Worm (Caenorhabditis elegans) whole organism, L4 larva: ENCODE data around the gene D1054.1.
A peak's percentile ranks its signal among the peaks of the same experiment; 100 is the strongest.

Source experiments
- D1046.2 ChIP-seq: fragments of 200-800 bp; sonication (Bioruptor generic); IDR thresholded peaks from 2 replicates; pipeline ENCODE4 v1.3.6; 2022; ENCODE audit warnings: missing genetic modification characterization, missing compliant biosample characterization
- F49E8.2 ChIP-seq: sonication (generic microtip); optimal IDR thresholded peaks from 2 replicates; lab custom pipeline; 2016; ENCODE audit warnings: missing compliant biosample characterization, mild to moderate bottlenecking, missing genetic modification characterization, borderline replicate concordance
- T26A8.4 ChIP-seq: fragments of 200-800 bp; sonication (Bioruptor generic); IDR thresholded peaks from 2 replicates; pipeline ENCODE4 v1.3.6; 2022; ENCODE audit warnings: missing genetic modification characterization, missing compliant biosample characterization
- Y48G9A.11 ChIP-seq: fragments of 200-800 bp; sonication (Bioruptor generic); IDR thresholded peaks from 2 replicates; pipeline ENCODE4 v1.3.6; 2022; ENCODE audit warnings: missing genetic modification reagents, missing genetic modification characterization, missing compliant biosample characterization
- Y5F2A.4 ChIP-seq: fragments of 200-800 bp; sonication (Bioruptor generic); optimal IDR thresholded peaks from 2 replicates; lab custom pipeline; 2018; ENCODE audit warnings: mild to moderate bottlenecking, missing genetic modification characterization, missing compliant biosample characterization
- Y75B8A.6 ChIP-seq: fragments of 200-800 bp; sonication (Bioruptor generic); IDR thresholded peaks from 2 replicates; pipeline ENCODE4 v1.3.6; 2022; ENCODE audit warnings: missing genetic modification reagents, missing genetic modification characterization, missing compliant biosample characterization
- ZK546.5 ChIP-seq, 2 experiments: sonication (generic microtip); optimal IDR thresholded peaks; 2 replicates each; lab custom pipeline; 2017; ENCODE audit warnings: missing biosample characterization in 2 of 2, missing genetic modification characterization in 2 of 2
- ama-1 ChIP-seq: fragments of 150-350 bp; optimal IDR thresholded peaks from 2 replicates; lab custom pipeline; 2014; ENCODE audit warnings: inconsistent platforms, mixed read lengths
- ceh-20 ChIP-seq: fragments of 200-800 bp; sonication (Bioruptor generic); IDR thresholded peaks from 2 replicates; pipeline ENCODE4 v1.3.6; 2022; ENCODE audit warnings: missing genetic modification reagents, missing genetic modification characterization, missing compliant biosample characterization
- ceh-32 ChIP-seq: sonication (generic microtip); optimal IDR thresholded peaks from 2 replicates; lab custom pipeline; 2016; ENCODE audit warnings: mild to moderate bottlenecking, missing genetic modification characterization, missing compliant biosample characterization; ENCODE audit not compliant: poor library complexity
- ceh-82 ChIP-seq: sonication (generic microtip); optimal IDR thresholded peaks from 2 replicates; lab custom pipeline; 2017; ENCODE audit warnings: missing biosample characterization, missing genetic modification characterization
- ces-1 ChIP-seq: fragments of 150-350 bp; sonication (generic microtip); optimal IDR thresholded peaks from 4 replicates; lab custom pipeline; 2014; ENCODE audit warnings: missing biosample characterization, missing genetic modification reagents, missing genetic modification characterization
- ctbp-1 ChIP-seq: fragments of 200-800 bp; sonication (Bioruptor generic); IDR thresholded peaks from 2 replicates; pipeline ENCODE4 v1.3.6; 2022; ENCODE audit warnings: missing genetic modification reagents, missing genetic modification characterization, missing compliant biosample characterization
- daf-12 ChIP-seq: fragments of 150-350 bp; optimal IDR thresholded peaks from 2 replicates; lab custom pipeline; 2014; ENCODE audit warnings: missing biosample characterization, missing genetic modification reagents, missing genetic modification characterization
- daf-19 ChIP-seq: fragments of 200-800 bp; sonication (Bioruptor generic); conservative IDR thresholded peaks from 2 replicates; pipeline ENCODE4 v1.3.6; 2022; ENCODE audit warnings: missing genetic modification characterization, missing compliant biosample characterization
- dmd-8 ChIP-seq: fragments of 200-800 bp; sonication (Bioruptor generic); IDR thresholded peaks from 2 replicates; pipeline ENCODE4 v1.3.6; 2022; ENCODE audit warnings: missing genetic modification characterization, missing compliant biosample characterization
- egl-43 ChIP-seq: fragments of 200-800 bp; sonication (Bioruptor generic); IDR thresholded peaks from 2 replicates; pipeline ENCODE4 v1.3.6; 2022; ENCODE audit warnings: missing genetic modification reagents, missing genetic modification characterization, missing compliant biosample characterization
- gei-8 ChIP-seq: fragments of 200-800 bp; sonication (Bioruptor generic); optimal IDR thresholded peaks from 2 replicates; lab custom pipeline; 2018; ENCODE audit warnings: mild to moderate bottlenecking, missing genetic modification characterization, missing compliant biosample characterization
- hlh-11 ChIP-seq: fragments of 200-800 bp; sonication (Bioruptor generic); optimal IDR thresholded peaks from 2 replicates; lab custom pipeline; 2018; ENCODE audit warnings: mild to moderate bottlenecking, missing genetic modification characterization, missing compliant biosample characterization
- hmg-1.1 ChIP-seq: fragments of 200-800 bp; sonication (Bioruptor generic); IDR thresholded peaks from 2 replicates; pipeline ENCODE4 v1.3.6; 2022; ENCODE audit warnings: missing genetic modification reagents, missing genetic modification characterization, missing compliant biosample characterization
- jun-1 ChIP-seq: fragments of 150-350 bp; optimal IDR thresholded peaks from 2 replicates; lab custom pipeline; 2014; ENCODE audit warnings: missing biosample characterization, missing genetic modification reagents, missing genetic modification characterization
- lin-1 ChIP-seq: fragments of 200-800 bp; sonication (Bioruptor generic); IDR thresholded peaks from 2 replicates; pipeline ENCODE4 v1.3.6; 2022; ENCODE audit warnings: missing genetic modification reagents, missing genetic modification characterization, missing compliant biosample characterization
- lin-13 ChIP-seq: fragments of 150-350 bp; optimal IDR thresholded peaks from 2 replicates; lab custom pipeline; 2014; ENCODE audit warnings: missing biosample characterization, missing genetic modification reagents, missing genetic modification characterization
- lin-29 ChIP-seq: fragments of 200-800 bp; sonication (Bioruptor generic); IDR thresholded peaks from 2 replicates; pipeline ENCODE4 v1.3.6; 2022; ENCODE audit warnings: missing genetic modification reagents, missing genetic modification characterization, missing compliant biosample characterization
- mdl-1 ChIP-seq, 2 experiments: fragments of 150-350 bp in 1 of 2; sonication (generic microtip) in 1 of 2; optimal IDR thresholded peaks; 2 replicates each; lab custom pipeline; 2014 to 2017; ENCODE audit warnings: missing biosample characterization in 2 of 2, missing genetic modification characterization in 2 of 2
- mdt-29 ChIP-seq: fragments of 200-800 bp; sonication (Bioruptor generic); IDR thresholded peaks from 2 replicates; pipeline ENCODE4 v1.3.6; 2022; ENCODE audit warnings: missing genetic modification reagents, missing genetic modification characterization, missing compliant biosample characterization
- mes-2 ChIP-seq: sonication (generic microtip); optimal IDR thresholded peaks from 2 replicates; lab custom pipeline; 2016; ENCODE audit warnings: missing genotype, mild to moderate bottlenecking, missing genetic modification characterization, missing compliant biosample characterization; ENCODE audit not compliant: poor library complexity, severe bottlenecking
- nhr-10 ChIP-seq: fragments of 150-350 bp; optimal IDR thresholded peaks from 2 replicates; lab custom pipeline; 2014; ENCODE audit warnings: missing biosample characterization, missing genetic modification characterization
- nhr-28 ChIP-seq: fragments of 150-350 bp; optimal IDR thresholded peaks from 2 replicates; lab custom pipeline; 2014; ENCODE audit warnings: missing biosample characterization, missing genetic modification characterization
- nhr-6 ChIP-seq: fragments of 150-350 bp; optimal IDR thresholded peaks from 2 replicates; lab custom pipeline; 2014; ENCODE audit warnings: missing biosample characterization, missing genetic modification characterization
- nhr-76 ChIP-seq: fragments of 150-350 bp; optimal IDR thresholded peaks from 2 replicates; lab custom pipeline; 2014; ENCODE audit warnings: missing biosample characterization, missing genetic modification characterization
- nhr-77 ChIP-seq: fragments of 150-350 bp; optimal IDR thresholded peaks from 2 replicates; lab custom pipeline; 2014; ENCODE audit warnings: missing biosample characterization, missing genetic modification characterization
- pha-4 ChIP-seq, 2 experiments: fragments of 150-350 bp in 1 of 2; fragments of 200-800 bp in 1 of 2; sonication (Bioruptor generic) in 1 of 2; IDR thresholded peaks in 1 of 2; optimal IDR thresholded peaks in 1 of 2; 2 replicates each; pipeline versions ENCODE4 v1.3.6 to Lab custom; 2014 to 2022; ENCODE audit warnings: missing genetic modification characterization in 2 of 2, missing genetic modification reagents in 2 of 2, missing biosample characterization in 1 of 2, missing compliant biosample characterization in 1 of 2
- pqm-1 ChIP-seq: sonication (generic microtip); optimal IDR thresholded peaks from 2 replicates; lab custom pipeline; 2017; ENCODE audit warnings: missing biosample characterization, missing genetic modification characterization
- rbr-2 ChIP-seq: sonication (generic microtip); optimal IDR thresholded peaks from 2 replicates; lab custom pipeline; 2016; ENCODE audit warnings: missing genotype, missing genetic modification characterization, missing compliant biosample characterization
- saeg-2 ChIP-seq: fragments of 200-800 bp; sonication (Bioruptor generic); IDR thresholded peaks from 2 replicates; pipeline ENCODE4 v1.3.6; 2022; ENCODE audit warnings: missing genetic modification reagents, missing genetic modification characterization, missing compliant biosample characterization
- sdz-12 ChIP-seq: fragments of 200-800 bp; sonication (Bioruptor generic); optimal IDR thresholded peaks from 2 replicates; lab custom pipeline; 2018; ENCODE audit warnings: mild to moderate bottlenecking, missing genetic modification characterization, missing compliant biosample characterization
- spr-1 ChIP-seq: sonication (generic microtip); optimal IDR thresholded peaks from 2 replicates; lab custom pipeline; 2016; ENCODE audit warnings: mild to moderate bottlenecking, missing genetic modification characterization, missing compliant biosample characterization
- spr-3 ChIP-seq: fragments of 200-800 bp; sonication (Bioruptor generic); optimal IDR thresholded peaks from 2 replicates; lab custom pipeline; 2018; ENCODE audit warnings: mild to moderate bottlenecking, missing genetic modification characterization, missing compliant biosample characterization
- tra-1 ChIP-seq: fragments of 200-800 bp; sonication (Bioruptor generic); IDR thresholded peaks from 2 replicates; pipeline ENCODE4 v1.3.6; 2022; ENCODE audit warnings: missing genetic modification reagents, missing genetic modification characterization, missing compliant biosample characterization
- unc-39 ChIP-seq: sonication (generic microtip); optimal IDR thresholded peaks from 2 replicates; lab custom pipeline; 2017; ENCODE audit warnings: missing biosample characterization, missing genetic modification characterization
- unc-62 ChIP-seq, 3 experiments: fragments of 150-350 bp in 1 of 3; sonication (generic microtip); optimal IDR thresholded peaks in 2 of 3; peaks in 1 of 3; 1 replicate in 1 of 3; 2 replicates in 2 of 3; lab custom pipeline; 2014 to 2017; ENCODE audit warnings: missing biosample characterization in 3 of 3, missing genetic modification characterization in 3 of 3, missing genetic modification reagents in 3 of 3, missing genotype in 1 of 3
- zag-1 ChIP-seq: fragments of 150-350 bp; optimal IDR thresholded peaks from 2 replicates; lab custom pipeline; 2014; ENCODE audit warnings: missing biosample characterization, missing genetic modification characterization
- zip-11 ChIP-seq: fragments of 200-800 bp; sonication (Bioruptor generic); IDR thresholded peaks from 2 replicates; pipeline ENCODE4 v1.3.6; 2022; ENCODE audit warnings: missing genetic modification characterization, missing compliant biosample characterization
- zip-2 ChIP-seq: fragments of 150-350 bp; optimal IDR thresholded peaks from 2 replicates; lab custom pipeline; 2014; ENCODE audit warnings: missing biosample characterization, missing genetic modification characterization
- ztf-11 ChIP-seq: fragments of 150-350 bp; optimal IDR thresholded peaks from 2 replicates; lab custom pipeline; 2014; ENCODE audit warnings: missing biosample characterization, missing genetic modification characterization
- ztf-7 ChIP-seq: fragments of 150-350 bp; optimal IDR thresholded peaks from 2 replicates; lab custom pipeline; 2014; ENCODE audit warnings: missing biosample characterization, missing genetic modification characterization

D1054.1 gene

DNA sequence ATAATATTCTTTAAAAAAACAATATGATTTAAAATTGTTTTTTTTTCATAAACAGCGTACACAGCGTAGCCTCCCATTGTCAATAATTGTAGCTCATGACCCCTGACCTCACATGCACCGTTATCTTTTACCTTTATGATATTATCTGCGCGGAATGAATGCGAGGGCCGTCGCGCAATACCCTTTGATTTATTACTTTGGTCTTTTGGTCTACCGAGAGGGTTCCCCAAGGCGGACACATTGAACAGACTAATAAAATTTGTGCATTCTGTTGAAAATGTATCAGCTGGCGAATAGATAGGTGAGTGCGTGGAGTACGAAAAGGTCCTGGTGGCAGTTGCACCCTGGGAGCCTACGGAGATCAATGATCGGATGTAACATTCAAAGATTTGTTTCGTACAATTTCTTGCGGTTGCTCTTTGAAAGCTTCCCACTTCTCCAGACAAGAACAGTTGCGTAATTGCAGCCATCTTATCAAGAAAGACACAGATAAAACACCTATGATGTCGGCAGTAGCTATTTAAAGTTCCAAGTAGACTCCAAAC, 49.6 kb downstream of the D1054.1 start:
- TF ChIP-seq ceh-20 (GFP tag; lab: Robert Waterston, UW) (peak; percentile 21; the same call in 1 of the 2 replicates), unc-62 (GFP tag; optimal IDR thresholded peaks at IDR 0.05 in 1 of 2; lab: Kevin White, UChicago) (peak in 1 of 2 experiments; percentile 80), unc-62 (tag; optimal IDR thresholded peaks at IDR 0.05; lab: Kevin White, UChicago) (no peak), ama-1 (lab: Kevin White, UChicago) (no peak), lin-13 (GFP tag; lab: Kevin White, UChicago) (no peak)

DNA sequence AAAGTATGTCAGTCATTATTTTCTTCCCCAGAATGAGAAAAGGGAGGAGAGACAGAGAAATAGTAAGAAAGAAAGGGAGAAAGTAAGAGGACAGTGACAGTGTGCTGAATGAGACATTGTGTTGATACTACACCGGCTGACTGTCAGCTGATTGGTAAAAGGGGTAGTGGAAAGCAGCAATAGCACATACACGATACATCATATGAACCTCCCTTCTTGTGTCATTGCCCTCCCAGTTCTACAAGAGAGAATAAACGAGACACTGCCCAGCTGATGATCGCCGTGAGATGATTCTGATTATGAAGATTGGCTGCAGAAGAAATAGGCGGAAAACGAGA, 50.2 kb downstream of the D1054.1 start:
- no peak for TF ChIP-seq unc-39 (tag; lab: Kevin White, UChicago)
- peak; percentile 98 for TF ChIP-seq nhr-28 (tag; lab: Kevin White, UChicago)
- TF ChIP-seq ces-1 (GFP tag; lab: Kevin White, UChicago), result no peak
- TF ChIP-seq daf-19 (GFP tag; lab: Robert Waterston, UW), result no peak
- TF ChIP-seq T26A8.4 (GFP tag; lab: Robert Waterston, UW), result no peak
- no peak for TF ChIP-seq spr-1 (tag; lab: Kevin White, UChicago)
- no peak for TF ChIP-seq lin-13 (GFP tag; lab: Kevin White, UChicago)
- TF ChIP-seq zag-1 (tag; lab: Kevin White, UChicago), result no peak
- no peak for TF ChIP-seq Y75B8A.6 (GFP tag; lab: Robert Waterston, UW)
- peak; percentile 71 for TF ChIP-seq nhr-77 (tag; lab: Kevin White, UChicago)
- peak; percentile 84 for TF ChIP-seq hlh-11
- no peak for TF ChIP-seq daf-12
- no peak for TF ChIP-seq mes-2 (tag; lab: Kevin White, UChicago)
- no peak; the same call in 1 of the 2 replicates for TF ChIP-seq hmg-1.1 (GFP tag; lab: Robert Waterston, UW)
- TF ChIP-seq ZK546.5 (tag; optimal IDR thresholded peaks at IDR 0.05; lab: Kevin White, UChicago), result no peak
- peak; percentile 34 for TF ChIP-seq pqm-1 (tag; lab: Kevin White, UChicago)
- TF ChIP-seq rbr-2 (tag; lab: Kevin White, UChicago), result peak; percentile 14
- peak; percentile 25 for TF ChIP-seq jun-1 (tag; lab: Kevin White, UChicago)
- no peak for TF ChIP-seq ztf-11
- 0 out of 2 replicates have a peak, but pooled peaks have one; percentile 3 for TF ChIP-seq pha-4 (GFP tag; IDR thresholded peaks at IDR 0.05; lab: Robert Waterston, UW)
- no peak for TF ChIP-seq pha-4 (tag; optimal IDR thresholded peaks at IDR 0.05; lab: Kevin White, UChicago)
- no peak for TF ChIP-seq lin-29 (GFP tag; lab: Robert Waterston, UW)
- no peak for TF ChIP-seq gei-8 (GFP tag; lab: Kevin White, UChicago)
- TF ChIP-seq mdt-29 (GFP tag; lab: Robert Waterston, UW), result no peak
- no peak for TF ChIP-seq ceh-82 (tag; lab: Kevin White, UChicago)
- TF ChIP-seq sdz-12, result no peak
- TF ChIP-seq D1046.2, result no peak
- no peak for TF ChIP-seq F49E8.2 (tag; lab: Kevin White, UChicago)
- no peak for TF ChIP-seq zip-11 (GFP tag; lab: Robert Waterston, UW)
- TF ChIP-seq spr-3 (GFP tag; lab: Kevin White, UChicago), result no peak
- TF ChIP-seq unc-62 (GFP tag; optimal IDR thresholded peaks at IDR 0.05 in 1 of 2; lab: Kevin White, UChicago), result peak in 1 of 2 experiments; percentile 87
- no peak for TF ChIP-seq unc-62 (tag; optimal IDR thresholded peaks at IDR 0.05; lab: Kevin White, UChicago)
- TF ChIP-seq ceh-32 (tag; lab: Kevin White, UChicago), result no peak
- no peak for TF ChIP-seq ctbp-1
- no peak for TF ChIP-seq Y48G9A.11
- TF ChIP-seq mdl-1 (tag; optimal IDR thresholded peaks at IDR 0.05; lab: Kevin White, UChicago), result peak; percentile 44 to 82
- no peak for TF ChIP-seq dmd-8 (GFP tag; lab: Robert Waterston, UW)
- TF ChIP-seq saeg-2 (GFP tag; lab: Robert Waterston, UW), result 0 out of 2 replicates have a peak, but pooled peaks have one; percentile 7
- peak; percentile 44 for TF ChIP-seq ztf-7 (tag; lab: Kevin White, UChicago)
- no peak for TF ChIP-seq nhr-6 (tag; lab: Kevin White, UChicago)
- no peak for TF ChIP-seq nhr-10 (tag; lab: Kevin White, UChicago)
- no peak for TF ChIP-seq egl-43 (GFP tag; lab: Robert Waterston, UW)
- peak; percentile 40; the same call in 1 of the 2 replicates for TF ChIP-seq lin-1
- TF ChIP-seq zip-2 (tag; lab: Kevin White, UChicago), result no peak
- no peak for TF ChIP-seq Y5F2A.4 (GFP tag; lab: Kevin White, UChicago)
- TF ChIP-seq nhr-76 (tag; lab: Kevin White, UChicago), result no peak
- TF ChIP-seq tra-1 (GFP tag; lab: Robert Waterston, UW), result peak; percentile 69; the same call in 1 of the 2 replicates
- no peak for TF ChIP-seq ama-1 (lab: Kevin White, UChicago)
